Fruit fly (Drosophila melanogaster) ovary, adult (tissue): Measurements from ENCODE around the gene cass.

Experiments used
- CG17801 ChIP-seq: fragments of 200-800 bp; optimal IDR thresholded peaks from 2 replicates; lab custom pipeline; 2019; ENCODE audit warnings: missing biosample characterization, mild to moderate bottlenecking, missing genetic modification characterization, moderate library complexity; ENCODE audit not compliant: partially characterized antibody

The cass gene

dm6 chr2L:17470630-17471029, 7.1 kb downstream of the cass start:
- no peak for TF ChIP-seq CG17801 (GFP tag; lab: Kevin White, UChicago)

- TF ChIP-seq CG17801 (GFP tag; lab: Kevin White, UChicago): no peak
Observed at dm6 chr2L:17466950-17467349, 10.7 kb downstream of the cass start.

dm6 chr2L:17465915-17466677, 11.6 kb downstream of the cass start:
- TF ChIP-seq CG17801 (GFP tag; lab: Kevin White, UChicago): no peak

- TF ChIP-seq CG17801 (GFP tag; lab: Kevin White, UChicago): no peak
Observed at dm6 chr2L:17457944-17458343, 19.7 kb downstream of the cass start, which contains the start of gene CG18563. TSS of gene CG18563 (minus strand) at chr2L:17458044.

dm6 chr2L:17455823-17456222, 21.9 kb downstream of the cass start, which contains the start of gene SPH93:
TSS of gene SPH93 (minus strand) at chr2L:17455923.
- no peak for TF ChIP-seq CG17801 (GFP tag; lab: Kevin White, UChicago)

dm6 chr2L:17452624-17453023, 25.1 kb downstream of the cass start, which contains the start of gene CG5050:
TSS of gene CG5050 (plus strand) at chr2L:17452924.
- no peak for TF ChIP-seq CG17801 (GFP tag; lab: Kevin White, UChicago)

dm6 chr2L:17452084-17452483, 25.6 kb downstream of the cass start:
- TF ChIP-seq CG17801 (GFP tag; lab: Kevin White, UChicago): no peak

- TF ChIP-seq CG17801 (GFP tag; lab: Kevin White, UChicago): peak; percentile 19
Observed at dm6 chr2L:17450505-17451415, 26.9 kb downstream of the cass start.

- TF ChIP-seq CG17801 (GFP tag; lab: Kevin White, UChicago): no peak
Observed at dm6 chr2L:17449608-17450504, 27.8 kb downstream of the cass start, which contains the start of gene dl. TSS of gene dl (minus strand) at chr2L:17450364.

dm6 chr2L:17448435-17448834, 29.3 kb downstream of the cass start:
- TF ChIP-seq CG17801 (GFP tag; lab: Kevin White, UChicago): no peak

- TF ChIP-seq CG17801 (GFP tag; lab: Kevin White, UChicago): no peak
Observed at dm6 chr2L:17447071-17447470, 30.6 kb downstream of the cass start.

dm6 chr2L:17437594-17437993, 40.1 kb downstream of the cass start:
- TF ChIP-seq CG17801 (GFP tag; lab: Kevin White, UChicago): no peak

- no peak for TF ChIP-seq CG17801 (GFP tag; lab: Kevin White, UChicago)
Observed at dm6 chr2L:17436500-17436899, 41.2 kb downstream of the cass start, which contains the start of gene CG33928. TSS of gene CG33928 (minus strand) at chr2L:17436600.
